Fruit fly (Drosophila melanogaster) whole organism, embryonic: ENCODE measurements around the gene CG43218.

ENCODE experiments used
- ATbp ChIP-seq: fragments of 200-800 bp; sonication (Bioruptor generic); optimal IDR thresholded peaks from 2 replicates; lab custom pipeline; 2017; ENCODE audit warnings: missing biosample characterization, mild to moderate bottlenecking, missing genetic modification characterization, missing genetic modification reagents
- Atf6 ChIP-seq: fragments of 200-800 bp; sonication (Bioruptor generic); IDR thresholded peaks from 2 replicates; pipeline ENCODE4 v1.3.6; 2022; ENCODE audit warnings: missing biosample characterization, missing genetic modification characterization
- CG10979 ChIP-seq: fragments of 200-800 bp; sonication (Bioruptor generic); optimal IDR thresholded peaks from 2 replicates; lab custom pipeline; 2018; ENCODE audit warnings: missing biosample characterization, mild to moderate bottlenecking, missing genetic modification characterization, moderate library complexity
- CG13894 ChIP-seq: fragments of 200-800 bp; sonication (Bioruptor generic); optimal IDR thresholded peaks from 3 replicates; lab custom pipeline; 2018; ENCODE audit warnings: missing biosample characterization, mild to moderate bottlenecking, missing genetic modification characterization, moderate library complexity
- CG1603 ChIP-seq: fragments of 200-800 bp; sonication (Bioruptor generic); optimal IDR thresholded peaks from 2 replicates; lab custom pipeline; 2019; ENCODE audit warnings: missing biosample characterization, mild to moderate bottlenecking, missing genetic modification characterization, moderate library complexity
- CG16813 ChIP-seq: fragments of 200-800 bp; sonication (Bioruptor generic); IDR thresholded peaks from 3 replicates; pipeline ENCODE4 v1.3.6; 2022; ENCODE audit warnings: missing biosample characterization, missing genetic modification characterization; ENCODE audit not compliant: partially characterized antibody
- CG18262 ChIP-seq: fragments of 200-800 bp; optimal IDR thresholded peaks from 3 replicates; lab custom pipeline; 2019; ENCODE audit warnings: missing biosample characterization, mild to moderate bottlenecking, missing genetic modification characterization, moderate library complexity
- CG18619 ChIP-seq: fragments of 200-800 bp; sonication (Bioruptor generic); optimal IDR thresholded peaks from 3 replicates; lab custom pipeline; 2017; ENCODE audit warnings: missing biosample characterization, mild to moderate bottlenecking, missing genetic modification characterization
- CG32772 ChIP-seq: fragments of 200-800 bp; sonication (Bioruptor generic); IDR thresholded peaks from 2 replicates; pipeline ENCODE4 v1.3.6; 2022; ENCODE audit warnings: missing biosample characterization, missing genetic modification characterization
- CG3726 ChIP-seq: fragments of 200-800 bp; sonication (Bioruptor generic); IDR thresholded peaks from 3 replicates; pipeline ENCODE4, ENCODE4 v1.3.6; 2022; ENCODE audit warnings: missing biosample characterization, missing genetic modification characterization
- CG4424 ChIP-seq: fragments of 200-800 bp; sonication (Bioruptor generic); optimal IDR thresholded peaks from 3 replicates; lab custom pipeline; 2016; ENCODE audit warnings: missing biosample characterization, missing genetic modification characterization
- CG4707 ChIP-seq: fragments of 200-800 bp; sonication (Bioruptor generic); optimal IDR thresholded peaks from 2 replicates; lab custom pipeline; 2018; ENCODE audit warnings: missing biosample characterization, mild to moderate bottlenecking, missing genetic modification characterization, moderate library complexity
- CG6175 ChIP-seq: fragments of 200-800 bp; sonication (Bioruptor generic); IDR thresholded peaks from 3 replicates; pipeline ENCODE4 v1.3.6; 2022; ENCODE audit warnings: missing biosample characterization, missing genetic modification characterization
- CG6683 ChIP-seq: fragments of 200-800 bp; sonication (Bioruptor generic); optimal IDR thresholded peaks from 2 replicates; lab custom pipeline; 2017; ENCODE audit warnings: missing biosample characterization, mild to moderate bottlenecking, missing genetic modification characterization, missing genetic modification reagents
- CG6791 ChIP-seq: fragments of 200-800 bp; sonication (Bioruptor generic); IDR thresholded peaks from 3 replicates; pipeline ENCODE4 v1.3.6; 2022; ENCODE audit warnings: missing biosample characterization, missing genetic modification characterization; ENCODE audit not compliant: partially characterized antibody
- CG7928 ChIP-seq: fragments of 200-800 bp; sonication (Bioruptor generic); optimal IDR thresholded peaks from 2 replicates; lab custom pipeline; 2017; ENCODE audit warnings: missing biosample characterization, mild to moderate bottlenecking, missing genetic modification characterization
- CG8089 ChIP-seq: fragments of 200-800 bp; sonication (Bioruptor generic); optimal IDR thresholded peaks from 3 replicates; lab custom pipeline; 2016; ENCODE audit warnings: missing biosample characterization, missing genetic modification characterization
- CG9817 ChIP-seq: fragments of 200-800 bp; sonication (Bioruptor generic); optimal IDR thresholded peaks from 2 replicates; lab custom pipeline; 2018; ENCODE audit warnings: missing biosample characterization, mild to moderate bottlenecking, missing genetic modification characterization, moderate library complexity
- Dbx ChIP-seq: fragments of 200-800 bp; sonication (Bioruptor generic); IDR thresholded peaks from 3 replicates; pipeline ENCODE4 v1.3.6; 2022; ENCODE audit warnings: missing biosample characterization, missing genetic modification characterization
- Drgx ChIP-seq: fragments of 200-800 bp; sonication (Bioruptor generic); IDR thresholded peaks from 2 replicates; pipeline ENCODE4 v1.3.6; 2022; ENCODE audit warnings: missing biosample characterization, missing genetic modification characterization
- E2f1 ChIP-seq: fragments of 200-800 bp; sonication (Bioruptor generic); IDR thresholded peaks from 2 replicates; pipeline ENCODE4 v1.3.6; 2022; ENCODE audit warnings: missing biosample characterization, missing genetic modification characterization
- Eip74EF ChIP-seq, 2 experiments: fragments of 200-800 bp in 1 of 2; fragments of >200 bp in 1 of 2; sonication (Bioruptor generic) in 1 of 2; optimal IDR thresholded peaks; 2 replicates each; lab custom pipeline; 2017 to 2019; ENCODE audit warnings: missing biosample characterization in 2 of 2, missing genetic modification characterization in 2 of 2, mild to moderate bottlenecking in 1 of 2, moderate library complexity in 1 of 2
- Ets65A ChIP-seq: fragments of 200-800 bp; sonication (Bioruptor generic); peaks from one replicate; lab custom pipeline; 2016; ENCODE audit warnings: missing biosample characterization, missing genetic modification characterization
- Med ChIP-seq: fragments of 200-800 bp; sonication (Bioruptor generic); peaks from one replicate; lab custom pipeline; 2016; ENCODE audit warnings: missing biosample characterization, missing genetic modification characterization, mild to moderate bottlenecking, inconsistent platforms, moderate library complexity
- NC2α ChIP-seq: fragments of 200-800 bp; sonication (Bioruptor generic); optimal IDR thresholded peaks from 2 replicates; lab custom pipeline; 2016; ENCODE audit warnings: missing biosample characterization, missing genetic modification characterization
- Oli ChIP-seq: fragments of 200-800 bp; sonication (Bioruptor generic); optimal IDR thresholded peaks from 2 replicates; lab custom pipeline; 2018; ENCODE audit warnings: missing biosample characterization, mild to moderate bottlenecking, missing genetic modification characterization, moderate library complexity
- Optix ChIP-seq: fragments of 200-800 bp; sonication (Bioruptor generic); IDR thresholded peaks from 3 replicates; pipeline ENCODE4 v1.3.6; 2022; ENCODE audit warnings: missing biosample characterization, missing genetic modification characterization
- Sox102F ChIP-seq: fragments of 200-800 bp; sonication (Bioruptor generic); optimal IDR thresholded peaks from 2 replicates; lab custom pipeline; 2018; ENCODE audit warnings: missing biosample characterization, mild to moderate bottlenecking, missing genetic modification characterization, moderate library complexity
- Xbp1 ChIP-seq: fragments of 200-800 bp; sonication (Bioruptor generic); optimal IDR thresholded peaks from 3 replicates; lab custom pipeline; 2016; ENCODE audit warnings: missing biosample characterization, mild to moderate bottlenecking, missing genetic modification characterization
- ab ChIP-seq: fragments of 200-800 bp; sonication (Bioruptor generic); optimal IDR thresholded peaks from 2 replicates; lab custom pipeline; 2016; ENCODE audit warnings: missing biosample characterization, missing genetic modification characterization
- chinmo ChIP-seq: fragments of 200-800 bp; sonication (Bioruptor generic); IDR thresholded peaks from 4 replicates; pipeline ENCODE4 v1.3.6; 2022; ENCODE audit warnings: missing biosample characterization, missing genetic modification characterization; ENCODE audit not compliant: partially characterized antibody
- cwo ChIP-seq: fragments of 200-800 bp; sonication (Bioruptor generic); optimal IDR thresholded peaks from 3 replicates; lab custom pipeline; 2017; ENCODE audit warnings: missing biosample characterization, missing genetic modification characterization, mild to moderate bottlenecking, moderate library complexity, missing genetic modification reagents
- dm ChIP-seq: fragments of 200-800 bp; sonication (Bioruptor generic); optimal IDR thresholded peaks from 3 replicates; lab custom pipeline; 2016; ENCODE audit warnings: missing biosample characterization, missing genetic modification characterization
- dysf ChIP-seq: fragments of 200-800 bp; sonication (Bioruptor generic); IDR thresholded peaks from 3 replicates; pipeline ENCODE4 v1.3.6; 2022; ENCODE audit warnings: missing biosample characterization, missing genetic modification characterization
- fd3F ChIP-seq: fragments of 200-800 bp; sonication (Bioruptor generic); optimal IDR thresholded peaks from 2 replicates; lab custom pipeline; 2018; ENCODE audit warnings: missing biosample characterization, mild to moderate bottlenecking, missing genetic modification characterization, moderate library complexity
- ftz-f1 ChIP-seq: fragments of 200-800 bp; sonication (Bioruptor generic); optimal IDR thresholded peaks from 2 replicates; lab custom pipeline; 2016; ENCODE audit warnings: missing biosample characterization, missing genetic modification characterization
- gsb ChIP-seq: fragments of 200-800 bp; sonication (Bioruptor generic); IDR thresholded peaks from 2 replicates; pipeline ENCODE4 v1.3.6; 2022; ENCODE audit warnings: missing biosample characterization, missing genetic modification characterization
- insv ChIP-seq, 2 experiments: fragments of 200-800 bp; sonication (Bioruptor generic); optimal IDR thresholded peaks; 3 replicates each; lab custom pipeline; 2016 to 2018; ENCODE audit warnings: missing biosample characterization in 2 of 2, missing genetic modification characterization in 2 of 2
- sd ChIP-seq: fragments of 200-800 bp; sonication (Bioruptor generic); optimal IDR thresholded peaks from 3 replicates; lab custom pipeline; 2018; ENCODE audit warnings: missing biosample characterization, mild to moderate bottlenecking, missing genetic modification characterization, moderate library complexity
- sens ChIP-seq: fragments of 200-800 bp; sonication (Bioruptor generic); peaks from one replicate; lab custom pipeline; 2016; ENCODE audit warnings: missing biosample characterization, missing genetic modification characterization
- sim ChIP-seq: fragments of 200-800 bp; sonication (Bioruptor generic); IDR thresholded peaks from 2 replicates; pipeline ENCODE4 v1.3.6; 2022; ENCODE audit warnings: missing biosample characterization, missing genetic modification characterization
- sr ChIP-seq: fragments of 200-800 bp; sonication (Bioruptor generic); IDR thresholded peaks from 3 replicates; pipeline ENCODE4 v1.3.6; 2022; ENCODE audit warnings: missing biosample characterization, missing genetic modification characterization
- vvl ChIP-seq: fragments of 200-800 bp; sonication (Bioruptor generic); IDR thresholded peaks from 2 replicates; pipeline ENCODE4 v1.3.6; 2022; ENCODE audit warnings: missing biosample characterization, missing genetic modification characterization
- zen2 ChIP-seq: fragments of 200-800 bp; sonication (Bioruptor generic); IDR thresholded peaks from 3 replicates; pipeline ENCODE4 v1.3.6; 2022; ENCODE audit warnings: missing biosample characterization, missing genetic modification characterization; ENCODE audit not compliant: partially characterized antibody

CG43218 gene

dm6 chr3L:21216697-21217291, 41.0 kb upstream of the CG43218 start, which contains the start of the genes Trmt112 and Ilk (continued):
- TF ChIP-seq NC2α (GFP tag; lab: Kevin White, UChicago) (no peak), zen2 (GFP tag; lab: Robert Waterston, UW) (peak; percentile 62), CG13894 (tag; lab: Kevin White, UChicago) (no peak), CG6791 (peak; percentile 83), Dbx (GFP tag; lab: Robert Waterston, UW) (0 out of 3 replicates have a peak, but pooled peaks have one; percentile 12), sd (tag; lab: Kevin White, UChicago) (peak; percentile 77)

- TF ChIP-seq ftz-f1 (GFP tag; lab: Kevin White, UChicago) (peak; percentile 65), Sox102F (GFP tag; lab: Kevin White, UChicago) (no peak), CG6175 (no peak), sr (peak; percentile 91), Eip74EF (GFP tag; optimal IDR thresholded peaks at IDR 0.05; lab: Kevin White, UChicago) (peak in 1 of 2 experiments; percentile 50), cwo (GFP tag; lab: Kevin White, UChicago) (peak; percentile 59), Med (GFP tag; lab: Kevin White, UChicago) (peak; percentile 65), chinmo (GFP tag; lab: Robert Waterston, UW) (peak; percentile 93; the same call in 3 of the 4 replicates)
Observed at dm6 chr3L:21219160-21219559, 38.7 kb upstream of the CG43218 start.

- TF ChIP-seq Ets65A (GFP tag; lab: Kevin White, UChicago) (peak; percentile 28), CG32772 (GFP tag; lab: Robert Waterston, UW) (0 out of 2 replicates have a peak, but pooled peaks have one; percentile 7), CG3726 (GFP tag; lab: Robert Waterston, UW) (0 out of 3 replicates have a peak, but pooled peaks have one; percentile 49), Optix (GFP tag; lab: Robert Waterston, UW) (0 out of 3 replicates have a peak, but pooled peaks have one; percentile 6), insv (GFP tag; optimal IDR thresholded peaks at IDR 0.05; lab: Kevin White, UChicago) (no peak), sim (GFP tag; lab: Robert Waterston, UW) (no peak)
Observed at dm6 chr3L:21220100-21220499, 37.7 kb upstream of the CG43218 start, which contains the start of gene CG43219. CG43219 (plus strand) TSS chr3L:21220400.

dm6 chr3L:21223268-21223667, 34.6 kb upstream of the CG43218 start:
- 0 out of 3 replicates have a peak, but pooled peaks have one; percentile 27 for TF ChIP-seq dysf (GFP tag; lab: Robert Waterston, UW)
- TF ChIP-seq E2f1 (GFP tag; lab: Robert Waterston, UW): no peak
- peak; percentile 18 for TF ChIP-seq Oli (tag; lab: Kevin White, UChicago)
- peak; percentile 47; the same call in 1 of the 2 replicates for TF ChIP-seq vvl
- TF ChIP-seq gsb (GFP tag; lab: Robert Waterston, UW): no peak
- peak; percentile 59 for TF ChIP-seq Drgx
- TF ChIP-seq CG4424 (GFP tag; lab: Kevin White, UChicago): peak; percentile 4
- TF ChIP-seq CG9817 (tag; lab: Kevin White, UChicago): no peak
- TF ChIP-seq CG4707 (GFP tag; lab: Kevin White, UChicago): no peak
- TF ChIP-seq CG6683 (GFP tag; lab: Kevin White, UChicago): no peak
- TF ChIP-seq fd3F (GFP tag; lab: Kevin White, UChicago): no peak
- TF ChIP-seq CG18262 (tag; lab: Kevin White, UChicago): peak; percentile 26
- peak; percentile 24 for TF ChIP-seq CG1603 (tag; lab: Kevin White, UChicago)
- TF ChIP-seq Xbp1: peak; percentile 22
- peak; percentile 91 for TF ChIP-seq sd (tag; lab: Kevin White, UChicago)
- TF ChIP-seq CG18619 (GFP tag; lab: Kevin White, UChicago): no peak
- TF ChIP-seq Atf6 (GFP tag; lab: Robert Waterston, UW): no peak
- TF ChIP-seq CG8089 (GFP tag; lab: Kevin White, UChicago): no peak
- TF ChIP-seq CG7928 (GFP tag; lab: Kevin White, UChicago): no peak
- TF ChIP-seq Dbx (GFP tag; lab: Robert Waterston, UW): no peak
- no peak for TF ChIP-seq dm
- no peak for TF ChIP-seq ab
- peak; percentile 52 for TF ChIP-seq CG10979 (tag; lab: Kevin White, UChicago)
- peak; percentile 59 for TF ChIP-seq sens (GFP tag; lab: Kevin White, UChicago)
- no peak for TF ChIP-seq CG16813 (GFP tag; lab: Robert Waterston, UW)
- TF ChIP-seq ATbp (GFP tag; lab: Kevin White, UChicago): peak; percentile 2
